Fruit fly (Drosophila melanogaster): ENCODE results near the gene Rel.

Gene Rel

DNA sequence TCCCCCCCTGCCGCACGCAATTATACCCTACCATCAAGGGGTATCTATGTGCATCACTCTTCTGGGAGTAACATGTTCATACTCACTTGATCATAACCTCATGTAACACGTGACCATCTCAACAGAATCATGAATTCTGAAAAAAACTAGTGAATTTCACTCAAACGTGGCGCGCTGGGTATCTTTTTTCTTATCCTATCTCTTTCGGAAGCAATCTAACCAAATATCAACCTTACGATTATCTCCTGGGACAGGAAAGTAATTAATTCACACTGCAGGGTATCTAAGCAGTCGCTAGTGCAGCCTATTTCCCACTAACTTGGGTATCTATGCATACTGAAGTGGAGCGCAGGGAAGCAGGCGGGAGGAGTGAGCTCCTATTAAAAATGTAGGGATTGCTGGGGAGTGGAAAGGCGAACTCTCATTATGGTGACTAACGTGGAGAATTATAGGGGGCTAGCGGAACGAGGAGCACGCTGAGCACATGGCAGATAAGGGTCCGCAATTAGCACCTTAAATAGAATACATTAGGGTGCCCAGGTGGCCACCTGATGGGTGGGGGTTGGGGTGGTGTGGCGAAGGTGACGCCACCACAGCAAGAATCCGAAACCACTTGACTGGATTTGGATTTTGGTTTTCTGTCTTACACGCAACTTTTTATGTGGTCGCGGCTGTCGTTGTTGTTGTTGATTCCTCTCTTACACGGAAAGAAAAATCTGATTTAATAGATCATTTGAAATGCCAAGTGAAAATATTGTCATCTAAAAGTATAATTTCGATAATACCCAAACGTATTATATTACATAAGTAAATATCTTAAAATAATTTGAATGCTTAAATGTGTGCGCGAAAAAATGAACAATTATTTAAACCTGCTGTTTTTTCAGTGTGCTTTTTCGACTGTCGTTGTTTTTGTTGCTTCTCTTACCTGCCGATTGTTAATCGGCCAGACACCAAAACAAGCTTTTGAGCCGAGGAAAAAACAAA, 7.6 kb upstream of the Rel start (continued):
- TF ChIP-seq Myb (GFP tag; optimal IDR thresholded peaks at IDR 0.05), result peak; percentile 48
- TF ChIP-seq CG11247 (GFP tag; IDR thresholded peaks at IDR 0.05), result no peak
- TF ChIP-seq CG7271 (tag; optimal IDR thresholded peaks at IDR 0.05), result peak; percentile 69
- peak; percentile 95 for TF ChIP-seq CG2712 (tag; optimal IDR thresholded peaks at IDR 0.05)
- TF ChIP-seq CG30020 (tag; optimal IDR thresholded peaks at IDR 0.05), result peak; percentile 52
- no peak for TF ChIP-seq CG16813 (GFP tag; IDR thresholded peaks at IDR 0.05; ENCODE audit: partially characterized antibody)
- TF ChIP-seq CG9437 (GFP tag; optimal IDR thresholded peaks at IDR 0.05), result peak; percentile 73
- peak; percentile 96 for TF ChIP-seq tap (tag; optimal IDR thresholded peaks at IDR 0.05)
- TF ChIP-seq Gug (GFP tag; IDR thresholded peaks at IDR 0.05), result peak; percentile 77
- TF ChIP-seq NK7.1 (GFP tag; optimal IDR thresholded peaks at IDR 0.05), result peak; percentile 37
- peak; percentile 22 for TF ChIP-seq abd-A (tag; optimal IDR thresholded peaks at IDR 0.05)
- TF ChIP-seq Atf6 (GFP tag; IDR thresholded peaks at IDR 0.05), result no peak
- peak; percentile 73 for TF ChIP-seq zfh2 (GFP tag; optimal IDR thresholded peaks at IDR 0.05)
- TF ChIP-seq CG18262 (tag; optimal IDR thresholded peaks at IDR 0.05), result peak; percentile 93
- TF ChIP-seq stc (GFP tag; IDR thresholded peaks at IDR 0.05), result no peak
- no peak for TF ChIP-seq sob (GFP tag; IDR thresholded peaks at IDR 0.05)
- no peak for TF ChIP-seq CG7963 (GFP tag; IDR thresholded peaks at IDR 0.05; ENCODE audit: partially characterized antibody)
- TF ChIP-seq Pdp1 (GFP tag; optimal IDR thresholded peaks at IDR 0.05), result peak; percentile 77 to 92
- TF ChIP-seq wdn (GFP tag; IDR thresholded peaks at IDR 0.05), result no peak
- TF ChIP-seq Eip74EF (GFP tag; optimal IDR thresholded peaks at IDR 0.05), result peak in 1 of 2 experiments; percentile 95
- TF ChIP-seq sima (GFP tag; optimal IDR thresholded peaks at IDR 0.05), result peak; percentile 77
- TF ChIP-seq C15 (GFP tag; IDR thresholded peaks at IDR 0.05), result no peak
- peak; percentile 82 for TF ChIP-seq CG13123 (GFP tag; optimal IDR thresholded peaks at IDR 0.05)
- TF ChIP-seq Rfx (GFP tag; IDR thresholded peaks at IDR 0.05), result no peak
- peak; percentile 87 for TF ChIP-seq shn (GFP tag; optimal IDR thresholded peaks at IDR 0.05)
- peak; percentile 71 for TF ChIP-seq crc (GFP tag; optimal IDR thresholded peaks at IDR 0.05)
- TF ChIP-seq CG18476 (GFP tag; optimal IDR thresholded peaks at IDR 0.05), result peak; percentile 89
- no peak for TF ChIP-seq CG1024 (GFP tag; IDR thresholded peaks at IDR 0.05)
- TF ChIP-seq Xbp1 (GFP tag; optimal IDR thresholded peaks at IDR 0.05), result peak; percentile 92
- TF ChIP-seq dan (GFP tag; IDR thresholded peaks at IDR 0.05), result no peak
- TF ChIP-seq CG10267 (tag; optimal IDR thresholded peaks at IDR 0.05), result peak; percentile 89
- TF ChIP-seq cg (GFP tag; optimal IDR thresholded peaks at IDR 0.05), result no peak
- peak; percentile 53 for TF ChIP-seq CG8089 (GFP tag; optimal IDR thresholded peaks at IDR 0.05)
- peak; percentile 94 for TF ChIP-seq HHEX (GFP tag; optimal IDR thresholded peaks at IDR 0.05)
- peak; percentile 72 for TF ChIP-seq Jarid2 (GFP tag; optimal IDR thresholded peaks at IDR 0.05)

DNA sequence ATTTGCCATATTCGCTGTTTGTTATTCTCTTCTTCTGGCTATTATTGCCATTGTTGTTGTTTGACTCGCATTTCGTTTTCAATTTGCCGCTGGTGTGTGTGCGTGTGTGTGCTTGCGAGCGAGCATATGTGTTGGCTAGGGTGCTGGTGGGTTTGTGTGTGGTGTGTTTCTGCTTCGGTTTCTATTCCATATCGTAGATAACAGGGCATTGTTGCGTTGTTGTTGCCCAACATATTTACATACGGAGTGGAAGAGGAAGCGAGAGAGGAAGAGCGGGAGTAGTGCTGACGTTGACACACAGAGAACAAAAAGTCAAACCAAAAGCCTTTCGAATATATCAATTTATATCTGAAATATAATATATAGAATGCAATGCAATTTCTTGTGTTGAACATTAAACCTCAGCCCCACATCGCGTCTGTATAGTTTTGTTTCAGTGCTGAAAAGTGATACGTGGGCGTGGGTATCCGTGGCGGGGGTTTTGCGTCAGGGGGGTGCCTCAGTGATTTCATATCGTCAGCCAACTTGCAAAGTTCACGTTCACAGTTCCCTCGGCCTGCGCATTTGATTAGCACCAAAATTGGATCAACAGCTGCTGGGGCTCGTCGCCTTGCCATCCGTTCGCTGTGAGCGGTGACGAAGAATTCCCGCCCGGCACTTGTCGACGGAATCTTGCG, 6.8 kb upstream of the Rel start:
- TF ChIP-seq CG10267 (tag; optimal IDR thresholded peaks at IDR 0.05) (peak; percentile 41), CG3407 (GFP tag; optimal IDR thresholded peaks at IDR 0.05) (peak; percentile 58), CG34376 (GFP tag; optimal IDR thresholded peaks at IDR 0.05) (peak; percentile 64), CG6765 (GFP tag; optimal IDR thresholded peaks at IDR 0.05) (peak; percentile 82), schlank (tag; optimal IDR thresholded peaks at IDR 0.05) (peak; percentile 70), NC2β (GFP tag; optimal IDR thresholded peaks at IDR 0.05) (peak; percentile 39), Hr3 (GFP tag; optimal IDR thresholded peaks at IDR 0.05) (peak; percentile 39), CG18599 (GFP tag; optimal IDR thresholded peaks at IDR 0.05) (peak; percentile 89), nom (GFP tag; optimal IDR thresholded peaks at IDR 0.05) (peak; percentile 0), CG2202 (tag; optimal IDR thresholded peaks at IDR 0.05) (peak; percentile 3), Trl (optimal IDR thresholded peaks at IDR 0.05) (peak; percentile 28 to 87), Trl (GFP tag; optimal IDR thresholded peaks at IDR 0.05) (no peak), CG18476 (GFP tag; optimal IDR thresholded peaks at IDR 0.05) (peak; percentile 36), kni (GFP tag; optimal IDR thresholded peaks at IDR 0.05) (peak; percentile 66), salm (tag; optimal IDR thresholded peaks at IDR 0.05) (peak; percentile 44), jigr1 (GFP tag; IDR thresholded peaks at IDR 0.05) (no peak)
